Fruit fly (Drosophila melanogaster) whole organism, embryonic: Measurements from ENCODE around the gene Bsg.
A peak's percentile ranks its signal among the peaks of the same experiment; 100 is the strongest.

Source experiments
- BtbVII ChIP-seq: fragments of 200-800 bp; sonication (Bioruptor generic); optimal IDR thresholded peaks from 3 replicates; lab custom pipeline; 2017; ENCODE audit warnings: missing biosample characterization, mild to moderate bottlenecking, missing genetic modification characterization
- CG1024 ChIP-seq: fragments of 200-800 bp; sonication (Bioruptor generic); IDR thresholded peaks from 2 replicates; pipeline ENCODE4 v1.3.6; 2022; ENCODE audit warnings: missing biosample characterization, missing genetic modification characterization
- CG10431 ChIP-seq: fragments of 200-800 bp; sonication (Bioruptor generic); optimal IDR thresholded peaks from 3 replicates; lab custom pipeline; 2018; ENCODE audit warnings: missing biosample characterization, mild to moderate bottlenecking, missing genetic modification characterization
- CG12219 ChIP-seq: fragments of 200-800 bp; sonication (Bioruptor generic); optimal IDR thresholded peaks from 3 replicates; lab custom pipeline; 2018; ENCODE audit warnings: missing biosample characterization, mild to moderate bottlenecking, missing genetic modification characterization
- CG16815 ChIP-seq: fragments of 200-800 bp; sonication (Bioruptor generic); optimal IDR thresholded peaks from 3 replicates; lab custom pipeline; 2017; ENCODE audit warnings: missing biosample characterization, mild to moderate bottlenecking, missing genetic modification characterization
- CG17568 ChIP-seq: fragments of 200-800 bp; sonication (Bioruptor generic); optimal IDR thresholded peaks from 2 replicates; lab custom pipeline; 2018; ENCODE audit warnings: missing biosample characterization, mild to moderate bottlenecking, missing genetic modification characterization, moderate library complexity
- CG32532 ChIP-seq: fragments of 200-800 bp; sonication (Bioruptor generic); IDR thresholded peaks from 2 replicates; pipeline ENCODE4 v1.3.6; 2022; ENCODE audit warnings: missing biosample characterization, missing genetic modification characterization
- CG32772 ChIP-seq: fragments of 200-800 bp; sonication (Bioruptor generic); IDR thresholded peaks from 2 replicates; pipeline ENCODE4 v1.3.6; 2022; ENCODE audit warnings: missing biosample characterization, missing genetic modification characterization
- CG5180 ChIP-seq: fragments of 200-800 bp; sonication (Bioruptor generic); optimal IDR thresholded peaks from 3 replicates; lab custom pipeline; 2017; ENCODE audit warnings: missing biosample characterization, missing genetic modification characterization, mild to moderate bottlenecking, moderate library complexity, missing genetic modification reagents
- CG6175 ChIP-seq: fragments of 200-800 bp; sonication (Bioruptor generic); IDR thresholded peaks from 3 replicates; pipeline ENCODE4 v1.3.6; 2022; ENCODE audit warnings: missing biosample characterization, missing genetic modification characterization
- CG6254 ChIP-seq: fragments of 200-800 bp; sonication (Bioruptor generic); optimal IDR thresholded peaks from 3 replicates; lab custom pipeline; 2017; ENCODE audit warnings: mild to moderate bottlenecking, missing biosample characterization, missing genetic modification reagents, missing genetic modification characterization
- CG6683 ChIP-seq: fragments of 200-800 bp; sonication (Bioruptor generic); optimal IDR thresholded peaks from 2 replicates; lab custom pipeline; 2017; ENCODE audit warnings: missing biosample characterization, mild to moderate bottlenecking, missing genetic modification characterization, missing genetic modification reagents
- Doc2 ChIP-seq: fragments of 200-800 bp; sonication (Bioruptor generic); IDR thresholded peaks from 2 replicates; pipeline ENCODE4 v1.3.6; 2022; ENCODE audit warnings: missing biosample characterization, missing genetic modification characterization
- Hand ChIP-seq: fragments of 200-800 bp; sonication (Bioruptor generic); optimal IDR thresholded peaks from 2 replicates; lab custom pipeline; 2017; ENCODE audit warnings: mild to moderate bottlenecking, missing biosample characterization, missing genetic modification reagents, missing genetic modification characterization
- Med ChIP-seq: fragments of 200-800 bp; sonication (Bioruptor generic); peaks from one replicate; lab custom pipeline; 2016; ENCODE audit warnings: missing biosample characterization, missing genetic modification characterization, mild to moderate bottlenecking, inconsistent platforms, moderate library complexity
- Side ChIP-seq: fragments of 200-800 bp; sonication (Bioruptor generic); optimal IDR thresholded peaks from 2 replicates; lab custom pipeline; 2016; ENCODE audit warnings: missing biosample characterization, missing genetic modification characterization
- Ssrp ChIP-seq: fragments of 200-800 bp; sonication (Bioruptor generic); optimal IDR thresholded peaks from 2 replicates; lab custom pipeline; 2018; ENCODE audit warnings: missing biosample characterization, mild to moderate bottlenecking, missing genetic modification characterization, moderate library complexity
- Stat92E ChIP-seq, 3 experiments: fragments of >200 bp in 2 of 3; fragments of 200-800 bp in 1 of 3; sonication (Bioruptor generic) in 1 of 3; optimal IDR thresholded peaks; 2 replicates each; lab custom pipeline; 2017 to 2019; ENCODE audit warnings: missing biosample characterization in 3 of 3, missing genetic modification characterization in 3 of 3, mild to moderate bottlenecking in 1 of 3, moderate library complexity in 1 of 3
- gro ChIP-seq: fragments of 200-800 bp; sonication (Bioruptor generic); optimal IDR thresholded peaks from 2 replicates; lab custom pipeline; 2016; ENCODE audit warnings: missing biosample characterization, missing genetic modification characterization
- lilli ChIP-seq: fragments of 200-800 bp; sonication (Bioruptor generic); optimal IDR thresholded peaks from 3 replicates; lab custom pipeline; 2016; ENCODE audit warnings: missing biosample characterization, missing genetic modification characterization
- maf-S ChIP-seq: fragments of 200-800 bp; sonication (Bioruptor generic); optimal IDR thresholded peaks from 2 replicates; lab custom pipeline; 2016; ENCODE audit warnings: missing biosample characterization, missing genetic modification characterization
- pita ChIP-seq: fragments of 200-800 bp; sonication (Bioruptor generic); optimal IDR thresholded peaks from 2 replicates; lab custom pipeline; 2017; ENCODE audit warnings: missing biosample characterization, mild to moderate bottlenecking, missing genetic modification characterization
- ro ChIP-seq: fragments of 200-800 bp; sonication (Bioruptor generic); IDR thresholded peaks from 2 replicates; pipeline ENCODE4 v1.3.6; 2022; ENCODE audit warnings: missing biosample characterization, missing genetic modification characterization
- twi ChIP-seq: fragments of 200-800 bp; optimal IDR thresholded peaks from 2 replicates; lab custom pipeline; 2019; ENCODE audit warnings: missing biosample characterization, mild to moderate bottlenecking, missing genetic modification characterization, moderate library complexity
- usp ChIP-seq: fragments of >200 bp; optimal IDR thresholded peaks from 2 replicates; lab custom pipeline; 2017; ENCODE audit warnings: missing biosample characterization, missing genetic modification characterization
- wdn ChIP-seq: fragments of 200-800 bp; sonication (Bioruptor generic); IDR thresholded peaks from 2 replicates; pipeline ENCODE4 v1.3.6; 2022; ENCODE audit warnings: missing biosample characterization, missing genetic modification characterization
- wor ChIP-seq: fragments of 200-800 bp; sonication (Bioruptor generic); IDR thresholded peaks from 2 replicates; pipeline ENCODE4 v1.3.6; 2022; ENCODE audit warnings: missing biosample characterization, missing genetic modification characterization

The Bsg gene

DNA sequence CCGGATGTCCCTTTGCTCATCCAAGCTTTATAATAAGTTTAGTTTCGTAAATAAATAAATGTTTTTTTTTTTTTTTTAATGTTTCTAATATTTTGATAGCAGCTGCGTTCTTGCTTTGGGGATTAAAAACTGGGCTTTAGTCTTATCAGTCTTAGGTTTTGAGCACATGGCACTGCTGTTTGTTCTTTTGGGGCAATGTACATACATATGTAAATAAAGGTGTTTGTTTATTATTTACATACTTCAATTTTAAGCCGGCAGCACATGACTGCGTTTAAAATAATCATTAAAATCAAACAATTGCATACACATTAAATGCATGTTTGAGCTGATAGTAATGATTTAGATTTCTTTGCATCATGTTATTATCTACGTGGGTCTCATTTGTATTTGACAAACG lies 81.0 kb downstream of the Bsg start (continued):
- TF ChIP-seq CG6175 = no peak
- no peak for TF ChIP-seq usp (GFP tag; lab: Kevin White, UChicago)
- peak; percentile 62 for TF ChIP-seq Side (GFP tag; lab: Kevin White, UChicago)
- TF ChIP-seq maf-S (GFP tag; lab: Kevin White, UChicago) = peak; percentile 63
- peak in 1 of 3 experiments; percentile 33 for TF ChIP-seq Stat92E (GFP tag; optimal IDR thresholded peaks at IDR 0.05; lab: Kevin White, UChicago)
- no peak for TF ChIP-seq wor (GFP tag; lab: Robert Waterston, UW)
- TF ChIP-seq pita (GFP tag; lab: Kevin White, UChicago) = no peak
- peak; percentile 45 for TF ChIP-seq lilli (GFP tag; lab: Kevin White, UChicago)
- peak; percentile 90 for TF ChIP-seq CG6254 (GFP tag; lab: Kevin White, UChicago)
- TF ChIP-seq CG5180 (GFP tag; lab: Kevin White, UChicago) = peak; percentile 75
- TF ChIP-seq BtbVII (GFP tag; lab: Kevin White, UChicago) = peak; percentile 85
- TF ChIP-seq CG10431 (GFP tag; lab: Kevin White, UChicago) = peak; percentile 79
- peak; percentile 40 for TF ChIP-seq CG16815 (GFP tag; lab: Kevin White, UChicago)
- peak; percentile 78 for TF ChIP-seq CG12219 (GFP tag; lab: Kevin White, UChicago)
- no peak for TF ChIP-seq Doc2 (GFP tag; lab: Robert Waterston, UW)
- TF ChIP-seq wdn (GFP tag; lab: Robert Waterston, UW) = no peak
- TF ChIP-seq CG32772 = no peak
- TF ChIP-seq Med (GFP tag; lab: Kevin White, UChicago) = peak; percentile 90
- peak; percentile 81 for TF ChIP-seq twi (tag; lab: Kevin White, UChicago)
- TF ChIP-seq CG6683 (GFP tag; lab: Kevin White, UChicago) = peak; percentile 51
- TF ChIP-seq CG1024 = peak; percentile 76; the same call in 1 of the 2 replicates
- TF ChIP-seq gro (GFP tag; lab: Kevin White, UChicago) = no peak
- TF ChIP-seq Ssrp = peak; percentile 51
- TF ChIP-seq CG32532 (GFP tag; lab: Robert Waterston, UW) = no peak
- peak; percentile 92 for TF ChIP-seq CG17568 (GFP tag; lab: Kevin White, UChicago)
- no peak for TF ChIP-seq Hand (GFP tag; lab: Kevin White, UChicago)
- no peak for TF ChIP-seq ro (GFP tag; lab: Robert Waterston, UW)
